Fruit fly (Drosophila melanogaster) whole organism, embryonic: Measurements from ENCODE around the gene meigo.
A peak's percentile ranks its signal among the peaks of the same experiment; 100 is the strongest.

Experiments used
- Adf1 ChIP-seq: fragments of 200-800 bp; sonication (Bioruptor generic); IDR thresholded peaks from 2 replicates; pipeline ENCODE4 v1.3.6; 2022; ENCODE audit warnings: missing biosample characterization, missing genetic modification characterization
- Aef1 ChIP-seq: fragments of 200-800 bp; sonication (Bioruptor generic); IDR thresholded peaks from 3 replicates; pipeline ENCODE4 v1.3.6; 2022; ENCODE audit warnings: missing biosample characterization, missing genetic modification characterization
- Bgb ChIP-seq: fragments of 200-800 bp; sonication (Bioruptor generic); IDR thresholded peaks from 2 replicates; pipeline ENCODE4 v1.3.6; 2022; ENCODE audit warnings: missing biosample characterization, missing genetic modification characterization; ENCODE audit not compliant: partially characterized antibody
- CG10654 ChIP-seq: fragments of 200-800 bp; sonication (Bioruptor generic); optimal IDR thresholded peaks from 2 replicates; lab custom pipeline; 2016; ENCODE audit warnings: missing biosample characterization, missing genetic modification characterization
- CG11695 ChIP-seq: fragments of 200-800 bp; sonication (Bioruptor generic); IDR thresholded peaks from 3 replicates; pipeline ENCODE4 v1.3.6; 2022; ENCODE audit warnings: missing biosample characterization, missing genetic modification characterization
- CG13894 ChIP-seq: fragments of 200-800 bp; sonication (Bioruptor generic); optimal IDR thresholded peaks from 3 replicates; lab custom pipeline; 2018; ENCODE audit warnings: missing biosample characterization, mild to moderate bottlenecking, missing genetic modification characterization, moderate library complexity
- CG14965 ChIP-seq: fragments of 200-800 bp; sonication (Bioruptor generic); optimal IDR thresholded peaks from 2 replicates; lab custom pipeline; 2016; ENCODE audit warnings: missing biosample characterization, missing genetic modification characterization, borderline replicate concordance
- CG17385 ChIP-seq: fragments of 200-800 bp; sonication (Bioruptor generic); optimal IDR thresholded peaks from 3 replicates; lab custom pipeline; 2018; ENCODE audit warnings: missing biosample characterization, mild to moderate bottlenecking, missing genetic modification characterization
- CG17568 ChIP-seq: fragments of 200-800 bp; sonication (Bioruptor generic); optimal IDR thresholded peaks from 2 replicates; lab custom pipeline; 2018; ENCODE audit warnings: missing biosample characterization, mild to moderate bottlenecking, missing genetic modification characterization, moderate library complexity
- CG18262 ChIP-seq: fragments of 200-800 bp; optimal IDR thresholded peaks from 3 replicates; lab custom pipeline; 2019; ENCODE audit warnings: missing biosample characterization, mild to moderate bottlenecking, missing genetic modification characterization, moderate library complexity
- CG18476 ChIP-seq: fragments of 200-800 bp; sonication (Bioruptor generic); optimal IDR thresholded peaks from 2 replicates; lab custom pipeline; 2016; ENCODE audit warnings: missing biosample characterization, mild to moderate bottlenecking, missing genetic modification characterization
- CG3065 ChIP-seq: fragments of 200-800 bp; sonication (Bioruptor generic); optimal IDR thresholded peaks from 2 replicates; lab custom pipeline; 2016; ENCODE audit warnings: missing biosample characterization, missing genetic modification characterization
- CG33557 ChIP-seq: fragments of 200-800 bp; sonication (Bioruptor generic); optimal IDR thresholded peaks from 2 replicates; lab custom pipeline; 2019; ENCODE audit warnings: missing biosample characterization, mild to moderate bottlenecking, missing genetic modification characterization, moderate library complexity
- CG3407 ChIP-seq: fragments of 200-800 bp; sonication (Bioruptor generic); optimal IDR thresholded peaks from 2 replicates; lab custom pipeline; 2018; ENCODE audit warnings: missing biosample characterization, mild to moderate bottlenecking, missing genetic modification characterization
- CG4328 ChIP-seq: fragments of 200-800 bp; sonication (Bioruptor generic); optimal IDR thresholded peaks from 3 replicates; lab custom pipeline; 2017; ENCODE audit warnings: missing biosample characterization, missing genetic modification reagents, missing genetic modification characterization
- CG4404 ChIP-seq: fragments of 200-800 bp; sonication (Bioruptor generic); IDR thresholded peaks from 2 replicates; pipeline ENCODE4 v1.3.6; 2022; ENCODE audit warnings: missing biosample characterization, missing genetic modification characterization
- CG8290 ChIP-seq, 3 experiments: fragments of 200-800 bp; sonication (Bioruptor generic); optimal IDR thresholded peaks; 2 replicates each; lab custom pipeline; 2016 to 2019; ENCODE audit warnings: missing biosample characterization in 3 of 3, missing genetic modification characterization in 3 of 3, mild to moderate bottlenecking in 2 of 3, moderate library complexity in 1 of 3
- CG8359 ChIP-seq: fragments of 200-800 bp; sonication (Bioruptor generic); optimal IDR thresholded peaks from 2 replicates; lab custom pipeline; 2017; ENCODE audit warnings: missing biosample characterization, mild to moderate bottlenecking, missing genetic modification characterization, borderline replicate concordance
- CG8388 ChIP-seq: fragments of 200-800 bp; sonication (Bioruptor generic); optimal IDR thresholded peaks from 2 replicates; lab custom pipeline; 2019; ENCODE audit warnings: missing biosample characterization, mild to moderate bottlenecking, missing genetic modification characterization, moderate library complexity
- Chrac-16 ChIP-seq: fragments of 200-800 bp; sonication (Bioruptor generic); optimal IDR thresholded peaks from 3 replicates; lab custom pipeline; 2016; ENCODE audit warnings: missing biosample characterization, missing genetic modification characterization
- Dbx ChIP-seq: fragments of 200-800 bp; sonication (Bioruptor generic); IDR thresholded peaks from 3 replicates; pipeline ENCODE4 v1.3.6; 2022; ENCODE audit warnings: missing biosample characterization, missing genetic modification characterization
- Ets97D ChIP-seq: fragments of 200-800 bp; sonication (Bioruptor generic); optimal IDR thresholded peaks from 3 replicates; lab custom pipeline; 2016; ENCODE audit warnings: missing biosample characterization, missing genetic modification characterization
- Hsf ChIP-seq: fragments of 200-800 bp; sonication (Bioruptor generic); optimal IDR thresholded peaks from 3 replicates; lab custom pipeline; 2016; ENCODE audit warnings: missing biosample characterization, missing genetic modification characterization
- Lim3 ChIP-seq: fragments of 200-800 bp; sonication (Bioruptor generic); IDR thresholded peaks from 2 replicates; pipeline ENCODE4 v1.3.6; 2022; ENCODE audit warnings: missing biosample characterization, missing genetic modification characterization
- MESR4 ChIP-seq: fragments of 200-800 bp; sonication (Bioruptor generic); optimal IDR thresholded peaks from 2 replicates; lab custom pipeline; 2018; ENCODE audit warnings: missing biosample characterization, mild to moderate bottlenecking, missing genetic modification characterization, moderate library complexity
- NFAT ChIP-seq: fragments of 200-800 bp; sonication (Bioruptor generic); IDR thresholded peaks from 2 replicates; pipeline ENCODE4 v1.3.6; 2022; ENCODE audit warnings: missing biosample characterization, missing genetic modification characterization
- Ravus ChIP-seq: fragments of 200-800 bp; sonication (Bioruptor generic); IDR thresholded peaks from 2 replicates; pipeline ENCODE4 v1.3.6; 2022; ENCODE audit warnings: missing biosample characterization, missing genetic modification characterization
- Sox100B ChIP-seq: fragments of 200-800 bp; sonication (Bioruptor generic); optimal IDR thresholded peaks from 3 replicates; lab custom pipeline; 2018; ENCODE audit warnings: missing biosample characterization, mild to moderate bottlenecking, missing genetic modification characterization
- Sry-δ ChIP-seq: fragments of 200-800 bp; sonication (Bioruptor generic); optimal IDR thresholded peaks from 2 replicates; lab custom pipeline; 2016; ENCODE audit warnings: missing biosample characterization, missing genetic modification characterization
- Tbp ChIP-seq: fragments of >200 bp; optimal IDR thresholded peaks from 2 replicates; lab custom pipeline; 2018; ENCODE audit warnings: missing biosample characterization, missing genetic modification characterization
- aop ChIP-seq: fragments of 200-800 bp; sonication (Bioruptor generic); IDR thresholded peaks from 2 replicates; pipeline ENCODE4 v1.3.6; 2022; ENCODE audit warnings: missing biosample characterization, missing genetic modification characterization
- br ChIP-seq: fragments of >200 bp; optimal IDR thresholded peaks from 2 replicates; lab custom pipeline; 2017
- chn ChIP-seq: fragments of 200-800 bp; sonication (Bioruptor generic); optimal IDR thresholded peaks from 2 replicates; lab custom pipeline; 2016; ENCODE audit warnings: missing biosample characterization, missing genetic modification characterization
- dati ChIP-seq: fragments of 200-800 bp; sonication (Bioruptor generic); IDR thresholded peaks from 2 replicates; pipeline ENCODE4 v1.3.6; 2022; ENCODE audit warnings: missing biosample characterization, missing genetic modification characterization
- dimm ChIP-seq: fragments of 200-800 bp; sonication (Bioruptor generic); IDR thresholded peaks from 2 replicates; pipeline ENCODE4 v1.3.6; 2022; ENCODE audit warnings: missing biosample characterization, missing genetic modification characterization
- dm ChIP-seq: fragments of 200-800 bp; sonication (Bioruptor generic); optimal IDR thresholded peaks from 3 replicates; lab custom pipeline; 2016; ENCODE audit warnings: missing biosample characterization, missing genetic modification characterization
- dpn ChIP-seq, 2 experiments: fragments of 200-800 bp; sonication (Bioruptor generic); optimal IDR thresholded peaks; 3 replicates each; lab custom pipeline; 2016; ENCODE audit warnings: missing biosample characterization in 2 of 2, missing genetic modification characterization in 2 of 2
- fru ChIP-seq: fragments of >200 bp; optimal IDR thresholded peaks from 2 replicates; lab custom pipeline; 2017
- gsb ChIP-seq: fragments of 200-800 bp; sonication (Bioruptor generic); IDR thresholded peaks from 2 replicates; pipeline ENCODE4 v1.3.6; 2022; ENCODE audit warnings: missing biosample characterization, missing genetic modification characterization
- ham ChIP-seq: fragments of 200-800 bp; sonication (Bioruptor generic); IDR thresholded peaks from 2 replicates; pipeline ENCODE4 v1.3.6; 2022; ENCODE audit warnings: missing biosample characterization, missing genetic modification characterization
- hth ChIP-seq: fragments of >200 bp; optimal IDR thresholded peaks from 2 replicates; lab custom pipeline; 2017; ENCODE audit warnings: inconsistent platforms
- lmd ChIP-seq: fragments of 200-800 bp; sonication (Bioruptor generic); IDR thresholded peaks from 2 replicates; pipeline ENCODE4 v1.3.6; 2022; ENCODE audit warnings: missing biosample characterization, missing genetic modification characterization
- nerfin-1 ChIP-seq: fragments of 200-800 bp; sonication (Bioruptor generic); optimal IDR thresholded peaks from 3 replicates; lab custom pipeline; 2019; ENCODE audit warnings: missing biosample characterization, mild to moderate bottlenecking, missing genetic modification characterization, moderate library complexity
- pan ChIP-seq, 4 experiments: fragments of >200 bp in 3 of 4; fragments of 200-800 bp in 1 of 4; sonication (Bioruptor generic) in 1 of 4; optimal IDR thresholded peaks in 3 of 4; IDR thresholded peaks in 1 of 4; 2 replicates each; pipeline versions ENCODE4 v1.3.6 to Lab custom; 2017 to 2022; ENCODE audit warnings: missing biosample characterization in 2 of 4, missing genetic modification characterization in 2 of 4, mixed read lengths in 1 of 4
- pnt ChIP-seq: fragments of 200-800 bp; sonication (Bioruptor generic); optimal IDR thresholded peaks from 3 replicates; lab custom pipeline; 2016; ENCODE audit warnings: missing biosample characterization, missing genetic modification characterization
- run ChIP-seq: fragments of 200-800 bp; sonication (Bioruptor generic); optimal IDR thresholded peaks from 3 replicates; lab custom pipeline; 2018; ENCODE audit warnings: missing biosample characterization, mild to moderate bottlenecking, missing genetic modification characterization
- sc ChIP-seq, 3 experiments: fragments of >200 bp in 2 of 3; fragments of 200-800 bp in 1 of 3; sonication (Bioruptor generic) in 1 of 3; optimal IDR thresholded peaks; 2 replicates in 2 of 3; 3 replicates in 1 of 3; lab custom pipeline; 2017; ENCODE audit warnings: mild to moderate bottlenecking in 1 of 3, missing biosample characterization in 1 of 3, missing genetic modification characterization in 1 of 3, missing genetic modification reagents in 1 of 3
- vnd ChIP-seq: fragments of 200-800 bp; sonication (Bioruptor generic); IDR thresholded peaks from 3 replicates; pipeline ENCODE4 v1.3.6; 2022; ENCODE audit warnings: missing biosample characterization, missing genetic modification characterization; ENCODE audit not compliant: partially characterized antibody
- zfh1 ChIP-seq: fragments of 200-800 bp; sonication (Bioruptor generic); IDR thresholded peaks from 3 replicates; pipeline ENCODE4 v1.3.6; 2022; ENCODE audit warnings: missing biosample characterization, missing genetic modification characterization

The meigo gene

DNA sequence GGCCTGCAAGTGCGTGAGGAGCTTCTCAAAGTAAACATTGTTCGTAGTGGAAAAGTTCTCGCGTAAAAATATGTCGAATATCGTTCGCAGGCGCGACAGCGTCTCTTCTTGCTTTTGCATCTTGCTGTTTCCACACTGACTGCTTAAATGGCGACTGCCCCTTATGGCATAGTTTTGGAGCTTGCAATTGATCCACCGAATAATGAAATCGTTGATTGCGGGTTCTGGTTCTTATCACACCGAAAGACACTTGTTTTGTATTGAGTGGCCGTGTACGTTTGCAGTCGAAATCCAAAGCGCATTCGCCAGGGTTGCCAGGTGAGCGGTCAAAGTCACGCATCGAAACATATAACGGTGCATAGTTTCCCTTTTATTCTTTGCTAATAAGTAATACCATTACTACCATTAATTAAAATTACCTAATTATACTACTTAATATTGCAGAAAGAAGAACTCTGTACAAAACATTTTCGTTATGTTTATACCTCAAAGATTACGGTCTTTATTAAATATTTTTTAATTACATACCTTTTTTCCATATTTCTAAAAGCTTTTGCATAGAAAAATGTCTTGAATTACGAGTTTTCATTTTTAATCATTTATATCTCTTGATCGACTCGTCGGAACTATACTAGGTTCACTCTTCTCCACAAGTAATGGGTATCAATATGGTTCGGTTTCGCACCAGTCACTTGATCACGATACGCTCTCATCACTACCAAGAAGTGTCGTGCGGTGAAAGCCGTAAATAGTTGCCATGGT, 36.4 kb upstream of the meigo start, which contains the start of the genes CG7044 and Tbc1d22 (continued):
- TF ChIP-seq CG8359 (GFP tag; lab: Kevin White, UChicago) (no peak), Dbx (GFP tag; lab: Robert Waterston, UW) (peak; percentile 63; the same call in 1 of the 3 replicates), Hsf (GFP tag; lab: Kevin White, UChicago) (peak; percentile 51), CG33557 (GFP tag; lab: Kevin White, UChicago) (peak; percentile 19), Ravus (no peak), chn (GFP tag; lab: Kevin White, UChicago) (peak; percentile 55), pan (optimal IDR thresholded peaks at IDR 0.05; lab: Kevin White, UChicago) (peak in 1 of 2 experiments; percentile 19), pan (GFP tag; optimal IDR thresholded peaks at IDR 0.05 in 1 of 2, IDR thresholded peaks at IDR 0.05 in 1 of 2) (peak in 1 of 2 experiments; percentile 33), CG3065 (no peak), Aef1 (GFP tag; lab: Robert Waterston, UW) (0 out of 3 replicates have a peak, but pooled peaks have one; percentile 23), sc (optimal IDR thresholded peaks at IDR 0.05; lab: Kevin White, UChicago) (no peak), sc (GFP tag; optimal IDR thresholded peaks at IDR 0.05; lab: Kevin White, UChicago) (no peak), Adf1 (GFP tag; lab: Robert Waterston, UW) (no peak), CG11695 (GFP tag; lab: Robert Waterston, UW) (no peak), hth (lab: Kevin White, UChicago) (no peak), CG4404 (GFP tag; lab: Robert Waterston, UW) (0 out of 2 replicates have a peak, but pooled peaks have one; percentile 19), CG17385 (no peak), Sry-δ (GFP tag; lab: Kevin White, UChicago) (peak; percentile 59), dimm (GFP tag; lab: Robert Waterston, UW) (no peak), CG13894 (no peak), dpn (GFP tag; optimal IDR thresholded peaks at IDR 0.05; lab: Kevin White, UChicago) (peak; percentile 38 to 70), CG18262 (tag; lab: Kevin White, UChicago) (peak; percentile 51), br (lab: Kevin White, UChicago) (no peak), NFAT (GFP tag; lab: Robert Waterston, UW) (peak; percentile 45; the same call in 1 of the 2 replicates), CG8388 (GFP tag; lab: Kevin White, UChicago) (peak; percentile 10), dm (GFP tag; lab: Kevin White, UChicago) (no peak), Lim3 (GFP tag; lab: Robert Waterston, UW) (no peak), Tbp (GFP tag; lab: Kevin White, UChicago) (no peak), fru (lab: Kevin White, UChicago) (no peak), CG8290 (GFP tag; optimal IDR thresholded peaks at IDR 0.05; lab: Kevin White, UChicago) (peak; percentile 52), CG8290 (tag; optimal IDR thresholded peaks at IDR 0.05; lab: Kevin White, UChicago) (peak in 1 of 2 experiments; percentile 47), gsb (GFP tag; lab: Robert Waterston, UW) (no peak), Chrac-16 (GFP tag; lab: Kevin White, UChicago) (peak; percentile 54), MESR4 (GFP tag; lab: Kevin White, UChicago) (peak; percentile 62), pnt (GFP tag; lab: Kevin White, UChicago) (peak; percentile 43), CG18476 (GFP tag; lab: Kevin White, UChicago) (peak; percentile 19), zfh1 (GFP tag; lab: Robert Waterston, UW) (0 out of 3 replicates have a peak, but pooled peaks have one; percentile 28), run (no peak), CG4328 (no peak), CG3407 (GFP tag; lab: Kevin White, UChicago) (no peak), CG17568 (no peak), CG14965 (GFP tag; lab: Kevin White, UChicago) (no peak), Sox100B (no peak), Bgb (peak; percentile 27; the same call in 1 of the 2 replicates), aop (GFP tag; lab: Robert Waterston, UW) (no peak), ham (GFP tag; lab: Robert Waterston, UW) (no peak), dati (GFP tag; lab: Robert Waterston, UW) (no peak), vnd (no peak), nerfin-1 (tag; lab: Kevin White, UChicago) (no peak), CG10654 (GFP tag; lab: Kevin White, UChicago) (peak; percentile 0), lmd (GFP tag; lab: Robert Waterston, UW) (peak; percentile 56), Ets97D (GFP tag; lab: Kevin White, UChicago) (peak; percentile 13)
